Fruit fly (Drosophila melanogaster): ENCODE results near the gene Dim1.

Dim1 gene

dm6 chr2L:4364914-4365313 lies 38.1 kb upstream of the Dim1 start:
- 0 out of 3 replicates have a peak, but pooled peaks have one; percentile 41 for TF ChIP-seq z (GFP tag; IDR thresholded peaks at IDR 0.05)
- TF ChIP-seq CG3407 (GFP tag; optimal IDR thresholded peaks at IDR 0.05) = peak; percentile 5
- TF ChIP-seq gcm2 (GFP tag; optimal IDR thresholded peaks at IDR 0.05) = no peak
- no peak for TF ChIP-seq CG4282 (GFP tag; optimal IDR thresholded peaks at IDR 0.05)
- TF ChIP-seq Oli (tag; optimal IDR thresholded peaks at IDR 0.05) = no peak
- TF ChIP-seq unpg (GFP tag; optimal IDR thresholded peaks at IDR 0.05) = peak; percentile 0
- no peak for TF ChIP-seq gro (GFP tag; optimal IDR thresholded peaks at IDR 0.05)
- no peak for TF ChIP-seq CG7786 (GFP tag; optimal IDR thresholded peaks at IDR 0.05)
- TF ChIP-seq Hr51 (GFP tag; optimal IDR thresholded peaks at IDR 0.05) = no peak
- peak; percentile 50 for TF ChIP-seq ac (GFP tag; optimal IDR thresholded peaks at IDR 0.05)
- peak; percentile 55 for TF ChIP-seq CG15696 (tag; optimal IDR thresholded peaks at IDR 0.05)
- no peak for TF ChIP-seq Fer1 (GFP tag; optimal IDR thresholded peaks at IDR 0.05)
- TF ChIP-seq disco-r (GFP tag; optimal IDR thresholded peaks at IDR 0.05) = no peak
- TF ChIP-seq CG17568 (GFP tag; optimal IDR thresholded peaks at IDR 0.05) = no peak
- TF ChIP-seq stwl (tag; optimal IDR thresholded peaks at IDR 0.05) = no peak
- peak; percentile 15 for TF ChIP-seq org-1 (GFP tag; optimal IDR thresholded peaks at IDR 0.05)
- no peak for TF ChIP-seq CG32767 (GFP tag; IDR thresholded peaks at IDR 0.05)
- no peak for TF ChIP-seq Abd-B (GFP tag; optimal IDR thresholded peaks at IDR 0.05)
- no peak for TF ChIP-seq B-H1 (GFP tag; IDR thresholded peaks at IDR 0.05)
- TF ChIP-seq CG31224 (GFP tag; IDR thresholded peaks at IDR 0.05) = no peak
- no peak for TF ChIP-seq D (optimal IDR thresholded peaks at IDR 0.05)
- no peak for TF ChIP-seq D (GFP tag; optimal IDR thresholded peaks at IDR 0.05)
- peak; percentile 5 for TF ChIP-seq Med (GFP tag)
- TF ChIP-seq Xrp1 (GFP tag; IDR thresholded peaks at IDR 0.05) = peak; percentile 43; the same call in 1 of the 2 replicates
- 0 out of 2 replicates have a peak, but pooled peaks have one; percentile 24 for TF ChIP-seq CG31441 (GFP tag; IDR thresholded peaks at IDR 0.05)
- TF ChIP-seq Myb (GFP tag; optimal IDR thresholded peaks at IDR 0.05) = no peak
- TF ChIP-seq CG2202 (tag; optimal IDR thresholded peaks at IDR 0.05) = peak; percentile 50
- TF ChIP-seq TFAM (GFP tag; optimal IDR thresholded peaks at IDR 0.05) = no peak
- no peak for TF ChIP-seq usp (GFP tag; optimal IDR thresholded peaks at IDR 0.05)
- TF ChIP-seq CG2875 (GFP tag; optimal IDR thresholded peaks at IDR 0.05) = peak; percentile 25
- TF ChIP-seq oc (tag; optimal IDR thresholded peaks at IDR 0.05) = peak; percentile 15
- peak; percentile 23 for TF ChIP-seq dmrt11E (tag; optimal IDR thresholded peaks at IDR 0.05)
- peak; percentile 54 for TF ChIP-seq CG33557 (GFP tag; optimal IDR thresholded peaks at IDR 0.05)
- peak in 1 of 2 experiments; percentile 74 for TF ChIP-seq Hr78 (GFP tag; optimal IDR thresholded peaks at IDR 0.05)
- TF ChIP-seq CG18011 (GFP tag; optimal IDR thresholded peaks at IDR 0.05) = no peak
- TF ChIP-seq otp (GFP tag; IDR thresholded peaks at IDR 0.05) = no peak
- no peak for TF ChIP-seq CG17361 (GFP tag; IDR thresholded peaks at IDR 0.05)
- TF ChIP-seq cad (GFP tag; optimal IDR thresholded peaks at IDR 0.05) = peak; percentile 38
- TF ChIP-seq CG18262 (tag; optimal IDR thresholded peaks at IDR 0.05) = peak; percentile 30
- peak; percentile 44 for TF ChIP-seq CG1603 (tag; optimal IDR thresholded peaks at IDR 0.05)
- TF ChIP-seq CG14710 (tag; optimal IDR thresholded peaks at IDR 0.05) = peak; percentile 8
- TF ChIP-seq repo (GFP tag; optimal IDR thresholded peaks at IDR 0.05) = no peak
- no peak for TF ChIP-seq zfh2 (GFP tag; optimal IDR thresholded peaks at IDR 0.05)
- no peak for TF ChIP-seq Gsc (GFP tag; IDR thresholded peaks at IDR 0.05)
- TF ChIP-seq CG2712 (tag; optimal IDR thresholded peaks at IDR 0.05) = peak; percentile 15
- no peak for TF ChIP-seq CG3995 (GFP tag; optimal IDR thresholded peaks at IDR 0.05)
- TF ChIP-seq fu2 (GFP tag; optimal IDR thresholded peaks at IDR 0.05) = no peak
- TF ChIP-seq CG17385 (GFP tag; optimal IDR thresholded peaks at IDR 0.05) = no peak
- no peak for TF ChIP-seq Atf-2 (GFP tag; optimal IDR thresholded peaks at IDR 0.05)
- peak; percentile 73 for TF ChIP-seq gsb-n (tag; optimal IDR thresholded peaks at IDR 0.05)
- peak in 1 of 3 experiments; percentile 41 for TF ChIP-seq lola (GFP tag; optimal IDR thresholded peaks at IDR 0.05)

All from whole organism, embryonic.